Fruit fly (Drosophila melanogaster) S2 (cell line): ENCODE results near the gene CG45413.

Experiments used
- CG8478 ChIP-seq: fragments of >200 bp; optimal IDR thresholded peaks from 2 replicates; lab custom pipeline; 2018
- CTCF ChIP-seq, 2 experiments: fragments of >200 bp; optimal IDR thresholded peaks; 2 replicates each; lab custom pipeline; 2018

Gene CG45413

dm6 chr3L:6931850-6932249 is at the start of gene CG45413:
Gene CG45413 (minus strand): TSS chr3L:6931950.
- TF ChIP-seq CG8478 (no peak), CTCF (optimal IDR thresholded peaks at IDR 0.05; lab: Kevin White, UChicago) (no peak)

- no peak for TF ChIP-seq CTCF (optimal IDR thresholded peaks at IDR 0.05; lab: Kevin White, UChicago)
- TF ChIP-seq CG8478, result no peak
These were observed 49.5 kb upstream of the CG45413 start for dm6 chr3L:6981109-6981741.

DNA sequence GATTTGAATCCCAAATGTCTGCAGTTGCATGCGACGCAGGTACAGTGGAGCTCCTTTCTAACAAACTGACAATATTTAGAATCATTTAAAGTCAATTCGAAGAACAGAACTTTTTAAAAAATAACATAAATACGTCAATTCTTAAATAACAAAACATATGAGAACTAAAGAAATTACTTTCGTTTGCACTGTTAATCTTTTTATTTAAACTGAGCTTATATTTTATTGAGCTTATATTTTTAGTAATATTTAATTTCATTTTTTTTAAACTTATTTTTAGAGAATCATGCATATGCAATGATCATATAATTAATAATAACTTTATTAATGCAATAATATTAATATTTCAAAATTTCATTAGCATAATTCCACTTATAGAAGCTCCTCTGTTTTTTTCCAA is 48.8 kb upstream of the CG45413 start:
- no peak for TF ChIP-seq CTCF (optimal IDR thresholded peaks at IDR 0.05; lab: Kevin White, UChicago)
- TF ChIP-seq CG8478, result no peak

DNA sequence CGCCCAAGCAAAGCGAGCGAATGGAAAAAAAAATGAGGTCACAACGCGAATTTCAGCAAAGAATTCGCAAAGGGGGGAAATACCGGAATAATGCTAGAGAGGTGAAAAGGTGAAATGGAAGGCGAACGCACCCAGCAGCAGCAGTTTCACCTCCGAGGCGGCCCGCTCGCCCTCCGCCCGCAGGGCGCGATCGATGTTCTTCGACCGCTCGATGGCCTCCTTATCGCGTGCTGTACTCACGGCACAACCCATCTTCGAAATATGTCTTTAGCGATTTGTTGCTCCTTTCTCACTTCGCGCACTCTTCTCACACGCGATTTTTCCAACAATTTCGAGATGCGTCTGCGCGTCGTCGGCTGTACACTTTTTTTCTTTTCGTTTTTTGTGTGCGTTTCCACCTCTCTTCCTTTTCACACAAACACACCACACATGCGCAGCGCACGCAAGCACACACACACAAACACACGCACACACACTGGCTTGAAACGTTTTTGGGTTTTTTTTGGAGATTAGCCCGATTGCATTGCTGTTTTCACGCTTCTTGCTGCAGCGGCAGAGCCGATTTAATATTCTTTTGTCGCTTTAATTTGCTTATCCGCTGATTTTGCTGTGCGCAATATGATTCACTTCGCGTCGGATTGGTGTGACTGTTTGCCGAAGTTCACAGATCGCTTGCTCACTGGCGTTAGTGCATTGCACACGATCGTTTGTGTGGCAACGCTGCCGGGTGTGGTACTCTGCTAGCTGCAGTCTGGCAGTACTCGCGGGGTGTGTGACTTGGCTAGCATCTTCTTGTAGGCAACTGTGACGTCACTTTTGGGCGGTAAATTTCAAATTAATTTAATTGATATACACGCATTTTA is 47.9 kb upstream of the CG45413 start, which contains the start of gene Galphai:
TSS of gene Galphai (minus strand) at position 658 of the 863 bp plus-strand sequence.
- TF ChIP-seq CTCF (optimal IDR thresholded peaks at IDR 0.05; lab: Kevin White, UChicago), result peak; percentile 76
- TF ChIP-seq CG8478, result no peak

DNA sequence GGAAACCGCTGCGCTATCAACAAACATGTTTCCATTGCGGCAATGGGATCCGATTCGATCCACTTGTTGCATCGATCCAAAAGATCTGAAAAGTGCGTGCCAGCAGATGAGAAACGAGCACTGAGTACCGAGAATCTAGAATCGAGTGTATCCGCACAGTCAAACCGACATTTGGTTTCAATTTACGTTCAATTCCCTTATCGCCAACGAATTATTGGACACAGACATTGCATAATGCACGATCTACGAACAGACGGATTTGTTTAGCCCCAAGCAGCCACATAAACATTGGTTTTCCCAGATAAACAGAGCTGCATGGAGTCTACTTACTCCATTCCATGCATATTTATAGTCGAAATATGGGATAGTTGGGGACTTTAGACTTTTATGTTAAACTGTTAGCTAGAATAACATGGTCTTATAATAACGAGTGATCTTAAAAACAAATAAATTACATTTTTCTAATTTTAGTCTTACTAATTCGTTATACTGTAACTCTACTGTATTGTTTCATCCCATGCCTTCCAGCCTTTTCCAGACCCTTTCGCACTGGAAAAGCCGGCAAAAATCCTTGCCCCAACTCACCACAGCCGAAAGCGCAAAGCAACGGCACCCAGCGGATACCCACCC is 47.1 kb upstream of the CG45413 start:
- TF ChIP-seq CG8478, result no peak
- no peak for TF ChIP-seq CTCF (optimal IDR thresholded peaks at IDR 0.05; lab: Kevin White, UChicago)

dm6 chr3L:6978030-6978683 is 46.4 kb upstream of the CG45413 start:
- no peak for TF ChIP-seq CTCF (optimal IDR thresholded peaks at IDR 0.05; lab: Kevin White, UChicago)

- TF ChIP-seq CTCF (optimal IDR thresholded peaks at IDR 0.05; lab: Kevin White, UChicago) (no peak), CG8478 (no peak)
These were observed 45.6 kb upstream of the CG45413 start for dm6 chr3L:6977391-6977790.

DNA sequence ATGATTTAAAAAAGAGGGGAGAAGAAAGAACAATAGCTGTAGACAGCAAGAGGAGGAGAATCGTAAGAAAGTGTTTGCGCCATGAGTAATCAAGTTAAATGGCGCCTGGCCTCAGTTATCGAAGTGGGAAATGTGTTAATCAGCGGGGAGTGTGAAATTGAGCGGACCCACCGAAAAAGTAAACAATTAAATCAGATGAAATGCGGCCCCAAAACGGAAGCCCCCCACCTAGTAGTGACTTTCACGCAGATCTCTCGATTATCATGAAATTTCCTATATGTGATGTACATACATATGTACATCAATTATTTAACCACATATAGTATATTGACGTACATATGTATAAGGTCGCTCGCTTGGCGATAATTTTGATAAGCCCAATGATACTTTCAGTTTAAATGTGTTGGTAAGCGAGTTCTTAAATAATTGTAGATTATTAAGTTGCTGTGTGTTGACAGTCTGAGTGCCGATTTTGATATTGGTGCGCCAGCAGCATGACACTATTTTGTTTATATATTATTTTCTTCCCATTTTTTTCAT is 44.9 kb upstream of the CG45413 start:
- TF ChIP-seq CG8478 (no peak), CTCF (optimal IDR thresholded peaks at IDR 0.05; lab: Kevin White, UChicago) (no peak)

DNA sequence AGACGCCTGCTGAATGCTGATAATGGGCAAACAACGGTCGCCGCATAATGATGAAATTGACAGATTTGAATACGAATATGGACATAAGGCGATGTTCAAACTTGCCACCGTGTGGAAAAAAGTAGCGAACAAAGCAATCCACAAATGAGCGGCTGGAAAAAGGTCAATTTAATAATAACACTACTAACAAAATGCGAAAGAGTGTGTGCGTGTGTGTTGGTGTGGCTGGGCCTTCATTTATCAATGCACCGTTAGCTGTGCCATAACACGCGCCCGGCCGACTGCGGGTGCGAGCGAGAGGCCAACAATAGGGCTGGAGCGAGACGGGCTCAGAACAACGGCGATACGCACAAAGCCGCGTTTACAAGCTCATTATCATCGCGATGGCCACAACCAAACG is 44.1 kb upstream of the CG45413 start:
- TF ChIP-seq CTCF (optimal IDR thresholded peaks at IDR 0.05; lab: Kevin White, UChicago), result no peak
- no peak for TF ChIP-seq CG8478

DNA sequence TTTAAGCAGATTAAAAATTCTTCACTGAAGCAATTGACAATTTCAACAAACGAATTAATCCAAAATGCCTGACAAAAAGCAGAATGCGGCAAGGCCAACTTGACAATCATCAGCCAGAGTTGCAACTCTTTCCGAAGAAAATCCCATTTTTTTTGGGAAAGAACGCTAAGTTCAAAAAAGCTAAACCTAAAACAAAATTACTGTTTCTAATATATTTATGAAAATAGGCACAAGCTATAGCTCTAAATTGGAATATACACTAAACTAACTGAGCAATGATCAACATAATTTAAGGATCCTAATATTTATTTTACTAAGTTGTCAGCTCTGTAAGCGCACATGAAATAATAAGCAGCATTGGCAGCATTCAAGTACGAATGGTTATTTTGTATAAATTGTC is 40.6 kb upstream of the CG45413 start, which contains the start of gene CG10063:
TSS of gene CG10063 (minus strand) at position 101 of the 400 bp plus-strand sequence.
- TF ChIP-seq CG8478, result no peak
- TF ChIP-seq CTCF (optimal IDR thresholded peaks at IDR 0.05; lab: Kevin White, UChicago), result no peak

dm6 chr3L:6971298-6971697 is 39.5 kb upstream of the CG45413 start:
- no peak for TF ChIP-seq CTCF (optimal IDR thresholded peaks at IDR 0.05; lab: Kevin White, UChicago)
- no peak for TF ChIP-seq CG8478

DNA sequence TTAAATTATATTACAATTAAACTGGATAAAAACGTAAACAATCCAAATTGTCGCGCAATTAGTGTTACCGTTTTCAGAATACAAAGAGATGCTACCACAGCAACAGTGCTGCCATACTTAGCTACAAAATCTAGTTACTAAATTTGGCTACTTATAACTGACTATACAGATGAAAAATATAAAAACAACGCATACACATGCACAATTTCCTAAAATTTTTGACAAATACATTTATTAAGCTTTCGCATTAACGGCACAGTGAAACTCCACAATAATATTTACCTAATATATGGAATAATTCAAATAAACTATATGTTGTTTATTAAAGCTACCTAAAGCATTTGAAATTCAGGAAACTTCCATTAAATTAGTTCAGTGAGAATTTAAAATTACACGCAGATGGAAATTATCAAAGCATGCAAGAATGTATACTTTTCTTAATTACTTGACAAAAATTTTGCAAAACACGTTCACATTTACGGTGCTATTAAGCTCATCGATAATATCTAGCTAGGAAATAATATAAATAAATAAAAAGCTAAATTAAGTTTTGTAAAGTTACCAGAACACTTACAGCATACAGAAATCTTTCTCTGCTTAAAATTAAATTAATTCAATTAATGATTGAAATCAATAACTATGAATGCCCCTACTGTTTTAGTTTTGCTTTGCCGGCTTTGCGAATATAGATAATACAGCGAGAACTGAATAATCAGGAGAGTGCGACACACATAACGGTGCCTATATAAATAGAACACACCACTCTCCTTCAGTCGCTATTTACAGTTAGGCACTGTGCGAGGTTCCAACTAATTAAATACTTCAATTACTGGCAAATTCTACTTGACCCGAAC is 37.4 kb upstream of the CG45413 start, which contains the start of the genes Mis12 and CG9953:
TSS of gene Mis12 (minus strand) at position 88 of the 854 bp plus-strand sequence.
TSS of gene CG9953 (plus strand) at position 698 of the 854 bp plus-strand sequence.
- TF ChIP-seq CG8478 (no peak), CTCF (optimal IDR thresholded peaks at IDR 0.05; lab: Kevin White, UChicago) (no peak)

- TF ChIP-seq CTCF (optimal IDR thresholded peaks at IDR 0.05; lab: Kevin White, UChicago), result no peak
- TF ChIP-seq CG8478, result no peak
These were observed 36.0 kb upstream of the CG45413 start, which contains the start of gene CG10064 for dm6 chr3L:6967797-6968196. Gene CG10064 (minus strand): TSS chr3L:6967897.
